Worm (Caenorhabditis elegans) whole organism, young adult: Measurements from ENCODE around the gene F37C12.10.
A peak's percentile ranks its signal among the peaks of the same experiment; 100 is the strongest.

Experiments
- B0019.2 ChIP-seq: fragments of 200-800 bp; sonication (Bioruptor generic); conservative IDR thresholded peaks from 2 replicates; pipeline ENCODE4 v1.3.6; 2022; ENCODE audit warnings: missing genetic modification reagents, missing genetic modification characterization, missing compliant biosample characterization
- C06A6.2 ChIP-seq: fragments of 200-800 bp; sonication (Bioruptor generic); conservative IDR thresholded peaks from 2 replicates; pipeline ENCODE4 v1.3.6; 2022; ENCODE audit warnings: missing genetic modification characterization, missing compliant biosample characterization
- F49E8.2 ChIP-seq: sonication (generic microtip); optimal IDR thresholded peaks from 3 replicates; lab custom pipeline; 2017; ENCODE audit warnings: missing genetic modification characterization, mild to moderate bottlenecking, missing compliant biosample characterization, antibody characterized with exemption, moderate library complexity; ENCODE audit not compliant: insufficient read depth
- K11D2.4 ChIP-seq: fragments of 200-800 bp; sonication (Bioruptor generic); IDR thresholded peaks from 2 replicates; pipeline ENCODE4 v1.3.6; 2022; ENCODE audit warnings: missing genetic modification reagents, missing genetic modification characterization, missing compliant biosample characterization
- K12H6.12 ChIP-seq: fragments of 200-800 bp; sonication (Bioruptor generic); optimal IDR thresholded peaks from 2 replicates; lab custom pipeline; 2018; ENCODE audit warnings: mild to moderate bottlenecking, missing genetic modification characterization, missing compliant biosample characterization
- T26A5.8 ChIP-seq: sonication (generic microtip); optimal IDR thresholded peaks from 2 replicates; lab custom pipeline; 2016; ENCODE audit warnings: missing genetic modification characterization, missing compliant biosample characterization
- Y53G8AR.9 ChIP-seq: fragments of 200-800 bp; sonication (Bioruptor generic); conservative IDR thresholded peaks from 2 replicates; pipeline ENCODE4 v1.3.6; 2022; ENCODE audit warnings: missing genetic modification reagents, missing genetic modification characterization, missing compliant biosample characterization
- Y67H2A.10 ChIP-seq: fragments of 200-800 bp; sonication (Bioruptor generic); conservative IDR thresholded peaks from 2 replicates; pipeline ENCODE4 v1.3.6; 2022; ENCODE audit warnings: missing genetic modification reagents, missing genetic modification characterization, missing compliant biosample characterization
- ZK185.1 ChIP-seq: sonication (generic microtip); optimal IDR thresholded peaks from 2 replicates; lab custom pipeline; 2016; ENCODE audit warnings: mild to moderate bottlenecking, missing genetic modification characterization, missing compliant biosample characterization; ENCODE audit not compliant: poor library complexity, severe bottlenecking
- aptf-3 ChIP-seq: fragments of 200-800 bp; sonication (Bioruptor generic); IDR thresholded peaks from 2 replicates; pipeline ENCODE4 v1.3.6; 2022; ENCODE audit warnings: missing genetic modification characterization, missing compliant biosample characterization
- attf-3 ChIP-seq: fragments of 200-800 bp; sonication (Bioruptor generic); conservative IDR thresholded peaks from 2 replicates; pipeline ENCODE4 v1.3.6; 2022; ENCODE audit warnings: missing genetic modification reagents, missing genetic modification characterization, missing compliant biosample characterization
- attf-5 ChIP-seq: fragments of 200-800 bp; sonication (Bioruptor generic); optimal IDR thresholded peaks from 2 replicates; lab custom pipeline; 2018; ENCODE audit warnings: mild to moderate bottlenecking, missing genetic modification characterization, missing compliant biosample characterization
- cebp-1 ChIP-seq, 2 experiments: fragments of 200-800 bp in 1 of 2; sonication (Bioruptor generic) in 1 of 2; sonication (generic microtip) in 1 of 2; IDR thresholded peaks in 1 of 2; optimal IDR thresholded peaks in 1 of 2; 2 replicates each; pipeline versions ENCODE4 v1.3.6 to Lab custom; 2017 to 2022; ENCODE audit warnings: missing compliant biosample characterization in 2 of 2, missing genetic modification characterization in 2 of 2, mild to moderate bottlenecking in 1 of 2, missing genetic modification reagents in 1 of 2, moderate library complexity in 1 of 2
- ceh-100 ChIP-seq: fragments of 200-800 bp; sonication (Bioruptor generic); IDR thresholded peaks from 2 replicates; pipeline ENCODE4 v1.3.6; 2022; ENCODE audit warnings: missing genetic modification reagents, missing genetic modification characterization, missing compliant biosample characterization
- ceh-27 ChIP-seq: fragments of 200-800 bp; sonication (Bioruptor generic); optimal IDR thresholded peaks from 2 replicates; lab custom pipeline; 2018; ENCODE audit warnings: mild to moderate bottlenecking, missing genetic modification characterization, moderate library complexity, missing compliant biosample characterization
- ceh-40 ChIP-seq: fragments of 200-800 bp; sonication (Bioruptor generic); IDR thresholded peaks from 2 replicates; pipeline ENCODE4 v1.3.6; 2022; ENCODE audit warnings: missing genetic modification characterization, missing compliant biosample characterization
- ceh-79 ChIP-seq: sonication (generic microtip); optimal IDR thresholded peaks from 2 replicates; lab custom pipeline; 2017; ENCODE audit warnings: mild to moderate bottlenecking, missing genetic modification characterization, missing compliant biosample characterization
- ceh-91 ChIP-seq: fragments of 200-800 bp; sonication (Bioruptor generic); IDR thresholded peaks from 2 replicates; pipeline ENCODE4 v1.3.6; 2022; ENCODE audit warnings: missing genetic modification reagents, missing genetic modification characterization, missing compliant biosample characterization
- chd-7 ChIP-seq: sonication (generic microtip); optimal IDR thresholded peaks from 2 replicates; lab custom pipeline; 2016; ENCODE audit warnings: mild to moderate bottlenecking, missing genetic modification characterization, moderate library complexity, missing compliant biosample characterization
- efl-1 ChIP-seq: fragments of 150-350 bp; optimal IDR thresholded peaks from 2 replicates; lab custom pipeline; 2014; ENCODE audit warnings: missing biosample characterization, missing genetic modification reagents, missing genetic modification characterization
- egl-44 ChIP-seq: fragments of 200-800 bp; sonication (Bioruptor generic); IDR thresholded peaks from 2 replicates; pipeline ENCODE4 v1.3.6; 2022; ENCODE audit warnings: missing genetic modification reagents, missing genetic modification characterization, missing compliant biosample characterization
- ekl-4 ChIP-seq: fragments of 200-800 bp; sonication (Bioruptor generic); IDR thresholded peaks from 2 replicates; pipeline ENCODE4 v1.3.6; 2022; ENCODE audit warnings: missing genetic modification reagents, missing genetic modification characterization, missing compliant biosample characterization
- hsf-1 ChIP-seq: fragments of 200-800 bp; sonication (Bioruptor generic); IDR thresholded peaks from 2 replicates; pipeline ENCODE4 v1.3.6; 2022; ENCODE audit warnings: missing genetic modification reagents, missing genetic modification characterization, missing compliant biosample characterization
- lin-26 ChIP-seq: fragments of 200-800 bp; sonication (Bioruptor generic); IDR thresholded peaks from 2 replicates; pipeline ENCODE4 v1.3.6; 2022; ENCODE audit warnings: missing genetic modification reagents, missing genetic modification characterization, missing compliant biosample characterization
- lin-35 ChIP-seq, 3 experiments: fragments of 150-350 bp in 2 of 3; sonication (generic microtip) in 1 of 3; optimal IDR thresholded peaks; 2 replicates each; lab custom pipeline; 2014 to 2018; ENCODE audit warnings: missing biosample characterization in 3 of 3, missing genetic modification characterization in 3 of 3, missing genetic modification reagents in 3 of 3
- lin-40 ChIP-seq: sonication (generic microtip); optimal IDR thresholded peaks from 2 replicates; lab custom pipeline; 2016; ENCODE audit warnings: missing genetic modification characterization, mild to moderate bottlenecking, missing compliant biosample characterization, missing genotype, missing genetic modification reagents
- lsl-1 ChIP-seq: fragments of 200-800 bp; sonication (Bioruptor generic); optimal IDR thresholded peaks from 2 replicates; lab custom pipeline; 2018; ENCODE audit warnings: mild to moderate bottlenecking, missing genetic modification characterization, moderate library complexity, missing compliant biosample characterization
- madf-10 ChIP-seq: sonication (generic microtip); optimal IDR thresholded peaks from 2 replicates; lab custom pipeline; 2016; ENCODE audit warnings: mild to moderate bottlenecking, missing genetic modification characterization, missing compliant biosample characterization
- madf-8 ChIP-seq: fragments of 200-800 bp; sonication (Bioruptor generic); conservative IDR thresholded peaks from 2 replicates; pipeline ENCODE4 v1.3.6; 2022; ENCODE audit warnings: missing genetic modification reagents, missing genetic modification characterization, missing compliant biosample characterization
- mel-28 ChIP-seq: sonication (generic microtip); optimal IDR thresholded peaks from 2 replicates; lab custom pipeline; 2016; ENCODE audit warnings: borderline replicate concordance, mild to moderate bottlenecking, missing genetic modification characterization, missing compliant biosample characterization
- nfya-1 ChIP-seq: sonication (generic microtip); optimal IDR thresholded peaks from 2 replicates; lab custom pipeline; 2017; ENCODE audit warnings: antibody characterized with exemption, missing compliant biosample characterization, missing genetic modification characterization, borderline replicate concordance; ENCODE audit not compliant: insufficient read depth
- nfyb-1 ChIP-seq: fragments of 200-800 bp; sonication (Bioruptor generic); IDR thresholded peaks from 2 replicates; pipeline ENCODE4 v1.3.6; 2022; ENCODE audit warnings: missing genetic modification reagents, missing genetic modification characterization, missing compliant biosample characterization
- nhr-90 ChIP-seq: sonication (generic microtip); optimal IDR thresholded peaks from 2 replicates; lab custom pipeline; 2016; ENCODE audit warnings: missing genotype, mild to moderate bottlenecking, missing genetic modification characterization, missing compliant biosample characterization
- pha-4 ChIP-seq: fragments of 150-350 bp; sonication (generic microtip); optimal IDR thresholded peaks from 2 replicates; lab custom pipeline; 2014; ENCODE audit warnings: missing biosample characterization, missing genetic modification reagents, missing genetic modification characterization
- rpc-1 ChIP-seq, 2 experiments: fragments of 150-350 bp in 1 of 2; sonication (generic microtip) in 1 of 2; optimal IDR thresholded peaks; 2 replicates each; lab custom pipeline; 2014 to 2018; ENCODE audit warnings: missing biosample characterization in 1 of 2, missing genetic modification characterization in 1 of 2, missing genetic modification reagents in 1 of 2, missing genotype in 1 of 2
- sdz-38 ChIP-seq: sonication (generic microtip); optimal IDR thresholded peaks from 2 replicates; lab custom pipeline; 2016; ENCODE audit warnings: missing genotype, missing genetic modification characterization, missing compliant biosample characterization
- snpc-1.1 ChIP-seq: sonication (generic microtip); optimal IDR thresholded peaks from 2 replicates; lab custom pipeline; 2017; ENCODE audit warnings: missing genetic modification characterization, mild to moderate bottlenecking, missing compliant biosample characterization, antibody characterized with exemption, moderate library complexity, missing genotype, missing genetic modification reagents; ENCODE audit not compliant: insufficient read depth
- snpc-4 ChIP-seq, 5 experiments: fragments of 150-350 bp in 1 of 5; sonication (generic microtip) in 4 of 5; optimal IDR thresholded peaks; 2 replicates each; lab custom pipeline; 2014 to 2018; ENCODE audit warnings: missing genetic modification characterization in 5 of 5, missing biosample characterization in 3 of 5, antibody characterized with exemption in 2 of 5, mild to moderate bottlenecking in 2 of 5, missing compliant biosample characterization in 2 of 5, missing genotype in 2 of 5, moderate library complexity in 2 of 5, missing genetic modification reagents in 1 of 5
- tlf-1 ChIP-seq: fragments of 200-800 bp; sonication (Bioruptor generic); optimal IDR thresholded peaks from 2 replicates; lab custom pipeline; 2018; ENCODE audit warnings: mild to moderate bottlenecking, missing genetic modification characterization, missing compliant biosample characterization
- unc-62 ChIP-seq: fragments of 150-350 bp; optimal IDR thresholded peaks from 2 replicates; lab custom pipeline; 2014; ENCODE audit warnings: missing biosample characterization, missing genetic modification reagents, missing genetic modification characterization
- xnd-1 ChIP-seq: sonication (generic microtip); optimal IDR thresholded peaks from 2 replicates; lab custom pipeline; 2016; ENCODE audit warnings: missing genotype, missing genetic modification reagents, missing genetic modification characterization, missing compliant biosample characterization
- ztf-22 ChIP-seq: fragments of 200-800 bp; sonication (Bioruptor generic); optimal IDR thresholded peaks from 2 replicates; lab custom pipeline; 2018; ENCODE audit warnings: mild to moderate bottlenecking, missing genetic modification characterization, moderate library complexity, missing compliant biosample characterization
- ztf-28 ChIP-seq: fragments of 200-800 bp; sonication (Bioruptor generic); IDR thresholded peaks from 2 replicates; pipeline ENCODE4 v1.3.6; 2022; ENCODE audit warnings: missing genetic modification reagents, missing genetic modification characterization, missing compliant biosample characterization
- ztf-6 ChIP-seq: fragments of 200-800 bp; sonication (Bioruptor generic); IDR thresholded peaks from 2 replicates; pipeline ENCODE4 v1.3.6; 2022; ENCODE audit warnings: missing genetic modification reagents, missing genetic modification characterization, missing compliant biosample characterization

Gene F37C12.10

DNA sequence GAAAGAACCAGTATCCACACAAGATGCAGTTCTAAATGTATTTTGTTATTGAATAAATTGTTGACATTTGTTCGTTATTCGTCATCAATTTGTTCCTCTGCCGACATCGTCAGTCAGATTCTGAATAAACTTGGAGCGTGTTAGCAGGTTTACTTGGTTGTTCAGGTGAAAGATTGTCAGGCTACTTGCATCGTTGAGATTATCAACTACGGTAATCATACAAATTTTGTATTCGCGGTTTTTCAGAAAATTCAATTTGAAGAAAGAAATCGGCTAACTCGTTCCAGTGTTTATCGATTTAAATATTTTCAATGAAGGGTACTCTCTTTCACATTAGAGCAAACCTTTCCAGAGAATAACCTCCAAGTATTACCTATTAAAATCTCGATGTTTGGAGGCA, 21.5 kb upstream of the F37C12.10 start, which contains the start of gene R151.2 (continued):
- TF ChIP-seq K11D2.4: no peak
- no peak for TF ChIP-seq ceh-40 (GFP tag; lab: Robert Waterston, UW)
- TF ChIP-seq C06A6.2: no peak
- TF ChIP-seq ceh-100 (GFP tag; lab: Robert Waterston, UW): peak; percentile 24; the same call in 1 of the 2 replicates
- TF ChIP-seq attf-5: no peak
- 0 out of 2 replicates have a peak, but pooled peaks have one; percentile 47 for TF ChIP-seq nfyb-1 (GFP tag; lab: Robert Waterston, UW)
- TF ChIP-seq lin-40: no peak
- TF ChIP-seq rpc-1 (optimal IDR thresholded peaks at IDR 0.05; lab: Kevin White, UChicago): no peak
- no peak for TF ChIP-seq rpc-1 (tag; optimal IDR thresholded peaks at IDR 0.05; lab: Kevin White, UChicago)
- no peak for TF ChIP-seq mel-28 (tag; lab: Kevin White, UChicago)
- TF ChIP-seq T26A5.8 (tag; lab: Kevin White, UChicago): no peak
- TF ChIP-seq ztf-6 (GFP tag; lab: Robert Waterston, UW): no peak
- 0 out of 2 replicates have a peak, but pooled peaks have one; percentile 39 for TF ChIP-seq lin-26 (GFP tag; lab: Robert Waterston, UW)
- no peak for TF ChIP-seq xnd-1
- no peak for TF ChIP-seq unc-62
- TF ChIP-seq sdz-38 (tag; lab: Kevin White, UChicago): no peak
- no peak for TF ChIP-seq ceh-79 (tag; lab: Kevin White, UChicago)
- no peak for TF ChIP-seq snpc-4 (GFP tag; optimal IDR thresholded peaks at IDR 0.05; lab: Kevin White, UChicago)
- peak in 1 of 4 experiments; percentile 3 for TF ChIP-seq snpc-4 (tag; optimal IDR thresholded peaks at IDR 0.05; lab: Kevin White, UChicago)
- no peak for TF ChIP-seq ceh-91
- TF ChIP-seq nhr-90 (tag; lab: Kevin White, UChicago): no peak
- no peak for TF ChIP-seq snpc-1.1 (tag; lab: Kevin White, UChicago)
- no peak for TF ChIP-seq nfya-1 (tag; lab: Kevin White, UChicago)
- no peak for TF ChIP-seq lin-35 (GFP tag; optimal IDR thresholded peaks at IDR 0.05; lab: Kevin White, UChicago)
- TF ChIP-seq ceh-27 (GFP tag; lab: Kevin White, UChicago): no peak
- no peak for TF ChIP-seq madf-10 (tag; lab: Kevin White, UChicago)
- 0 out of 2 replicates have a peak, but pooled peaks have one; percentile 5 for TF ChIP-seq hsf-1 (GFP tag; lab: Robert Waterston, UW)
- 0 out of 2 replicates have a peak, but pooled peaks have one; percentile 35 for TF ChIP-seq egl-44 (GFP tag; lab: Robert Waterston, UW)
- TF ChIP-seq lsl-1 (GFP tag; lab: Kevin White, UChicago): peak; percentile 42

ce11 chrIII:7207903-7208497, 19.8 kb upstream of the F37C12.10 start, which contains the start of gene rpl-6:
rpl-6 (plus strand) TSS chrIII:7208447.
- TF ChIP-seq chd-7 (no peak), madf-8 (GFP tag; lab: Robert Waterston, UW) (peak; percentile 54), F49E8.2 (peak; percentile 47), tlf-1 (GFP tag; lab: Kevin White, UChicago) (peak; percentile 88), rpc-1 (optimal IDR thresholded peaks at IDR 0.05; lab: Kevin White, UChicago) (no peak), rpc-1 (tag; optimal IDR thresholded peaks at IDR 0.05; lab: Kevin White, UChicago) (no peak), efl-1 (peak; percentile 68), ekl-4 (GFP tag; lab: Robert Waterston, UW) (peak; percentile 86), Y67H2A.10 (GFP tag; lab: Robert Waterston, UW) (peak; percentile 59), ztf-22 (no peak), Y53G8AR.9 (GFP tag; lab: Robert Waterston, UW) (peak; percentile 84), cebp-1 (GFP tag; IDR thresholded peaks at IDR 0.05; lab: Robert Waterston, UW) (no peak), cebp-1 (tag; optimal IDR thresholded peaks at IDR 0.05; lab: Kevin White, UChicago) (peak; percentile 72), ztf-28 (GFP tag; lab: Robert Waterston, UW) (0 out of 2 replicates have a peak, but pooled peaks have one; percentile 62), ZK185.1 (tag; lab: Kevin White, UChicago) (peak; percentile 65), pha-4 (tag; lab: Kevin White, UChicago) (peak; percentile 80), attf-3 (GFP tag; lab: Robert Waterston, UW) (peak; percentile 74), K12H6.12 (tag; lab: Kevin White, UChicago) (peak; percentile 8), B0019.2 (GFP tag; lab: Robert Waterston, UW) (no peak; the same call in 1 of the 2 replicates), C06A6.2 (no peak; the same call in 1 of the 2 replicates), aptf-3 (GFP tag; lab: Robert Waterston, UW) (no peak), nfya-1 (tag; lab: Kevin White, UChicago) (no peak)
